Worm (Caenorhabditis elegans) whole organism, late embryonic: ENCODE measurements around the gene fbxa-100.

Experiments
- C38D4.7 ChIP-seq: fragments of 200-800 bp; sonication (Bioruptor generic); optimal IDR thresholded peaks from 2 replicates; lab custom pipeline; 2018; ENCODE audit warnings: mild to moderate bottlenecking, missing genetic modification characterization, moderate library complexity, missing compliant biosample characterization
- K09A11.1 ChIP-seq: sonication (generic microtip); optimal IDR thresholded peaks from 2 replicates; lab custom pipeline; 2017; ENCODE audit warnings: antibody characterized with exemption, mild to moderate bottlenecking, missing genetic modification characterization, missing compliant biosample characterization; ENCODE audit not compliant: insufficient read depth
- ahr-1 ChIP-seq: sonication (generic microtip); optimal IDR thresholded peaks from 2 replicates; lab custom pipeline; 2016; ENCODE audit warnings: missing genetic modification characterization, missing compliant biosample characterization
- ceh-14 ChIP-seq: sonication (generic microtip); optimal IDR thresholded peaks from 2 replicates; lab custom pipeline; 2016; ENCODE audit warnings: missing genotype, missing genetic modification characterization, missing compliant biosample characterization
- ceh-18 ChIP-seq: sonication (generic microtip); optimal IDR thresholded peaks from 2 replicates; lab custom pipeline; 2016; ENCODE audit warnings: missing genetic modification characterization, missing compliant biosample characterization
- ceh-19 ChIP-seq: fragments of 200-800 bp; sonication (Bioruptor generic); optimal IDR thresholded peaks from 2 replicates; lab custom pipeline; 2018; ENCODE audit warnings: mild to moderate bottlenecking, missing genetic modification characterization, missing compliant biosample characterization
- ceh-2 ChIP-seq: sonication (generic microtip); optimal IDR thresholded peaks from 2 replicates; lab custom pipeline; 2016; ENCODE audit warnings: missing genotype, missing genetic modification characterization, missing compliant biosample characterization
- ceh-24 ChIP-seq: sonication (generic microtip); optimal IDR thresholded peaks from 2 replicates; lab custom pipeline; 2016; ENCODE audit warnings: mild to moderate bottlenecking, missing genetic modification characterization, missing compliant biosample characterization
- ceh-34 ChIP-seq: sonication (generic microtip); optimal IDR thresholded peaks from 2 replicates; lab custom pipeline; 2016; ENCODE audit warnings: mild to moderate bottlenecking, missing genetic modification characterization, missing compliant biosample characterization
- ceh-6 ChIP-seq: fragments of 200-800 bp; sonication (Bioruptor generic); optimal IDR thresholded peaks from 2 replicates; lab custom pipeline; 2018; ENCODE audit warnings: mild to moderate bottlenecking, missing genetic modification characterization, missing compliant biosample characterization
- ceh-9 ChIP-seq: sonication (generic microtip); optimal IDR thresholded peaks from 2 replicates; lab custom pipeline; 2016; ENCODE audit warnings: mild to moderate bottlenecking, missing genetic modification characterization, inconsistent platforms, missing compliant biosample characterization
- che-1 ChIP-seq: sonication (generic microtip); optimal IDR thresholded peaks from 2 replicates; lab custom pipeline; 2016; ENCODE audit warnings: mild to moderate bottlenecking, missing genetic modification characterization, missing compliant biosample characterization
- dve-1 ChIP-seq: sonication (generic microtip); optimal IDR thresholded peaks from 2 replicates; lab custom pipeline; 2017; ENCODE audit warnings: antibody characterized with exemption, mild to moderate bottlenecking, missing genetic modification characterization, missing compliant biosample characterization
- elt-2 ChIP-seq: sonication (generic microtip); optimal IDR thresholded peaks from 2 replicates; lab custom pipeline; 2016; ENCODE audit warnings: missing genetic modification reagents, missing genetic modification characterization, missing compliant biosample characterization
- elt-4 ChIP-seq: sonication (generic microtip); optimal IDR thresholded peaks from 2 replicates; lab custom pipeline; 2016; ENCODE audit warnings: missing genetic modification characterization, missing compliant biosample characterization
- fkh-10 ChIP-seq: fragments of 150-350 bp; optimal IDR thresholded peaks from 2 replicates; lab custom pipeline; 2014; ENCODE audit warnings: missing biosample characterization, missing genetic modification reagents, missing genetic modification characterization
- hlh-13 ChIP-seq: fragments of 200-800 bp; sonication (Bioruptor generic); optimal IDR thresholded peaks from 2 replicates; lab custom pipeline; 2018; ENCODE audit warnings: mild to moderate bottlenecking, missing genetic modification characterization, missing compliant biosample characterization
- hlh-6 ChIP-seq: sonication (generic microtip); optimal IDR thresholded peaks from 2 replicates; lab custom pipeline; 2016; ENCODE audit warnings: missing genotype, missing genetic modification characterization, missing compliant biosample characterization
- lim-6 ChIP-seq: sonication (generic microtip); optimal IDR thresholded peaks from 2 replicates; lab custom pipeline; 2016; ENCODE audit warnings: missing genetic modification characterization, missing compliant biosample characterization
- lin-11 ChIP-seq: fragments of 200-800 bp; sonication (Bioruptor generic); optimal IDR thresholded peaks from 2 replicates; lab custom pipeline; 2018; ENCODE audit warnings: mild to moderate bottlenecking, missing genetic modification characterization, missing compliant biosample characterization
- madf-2 ChIP-seq: sonication (generic microtip); optimal IDR thresholded peaks from 2 replicates; lab custom pipeline; 2017; ENCODE audit warnings: missing genetic modification characterization, missing compliant biosample characterization
- mec-3 ChIP-seq: sonication (generic microtip); optimal IDR thresholded peaks from 2 replicates; lab custom pipeline; 2016; ENCODE audit warnings: borderline replicate concordance, missing genetic modification characterization, missing compliant biosample characterization
- nfya-1 ChIP-seq: sonication (generic microtip); optimal IDR thresholded peaks from 2 replicates; lab custom pipeline; 2017; ENCODE audit warnings: missing genetic modification characterization, mild to moderate bottlenecking, missing compliant biosample characterization, antibody characterized with exemption, moderate library complexity
- npax-4 ChIP-seq: sonication (generic microtip); optimal IDR thresholded peaks from 2 replicates; lab custom pipeline; 2016; ENCODE audit warnings: missing genetic modification characterization, missing compliant biosample characterization
- odd-2 ChIP-seq: sonication (generic microtip); optimal IDR thresholded peaks from 2 replicates; lab custom pipeline; 2017; ENCODE audit warnings: antibody characterized with exemption, mild to moderate bottlenecking, missing genetic modification characterization, missing compliant biosample characterization
- pag-3 ChIP-seq: sonication (generic microtip); optimal IDR thresholded peaks from 2 replicates; lab custom pipeline; 2016; ENCODE audit warnings: missing compliant biosample characterization, missing genetic modification characterization, borderline replicate concordance
- pqm-1 ChIP-seq: sonication (generic microtip); optimal IDR thresholded peaks from 2 replicates; lab custom pipeline; 2016; ENCODE audit warnings: missing genetic modification characterization, missing compliant biosample characterization
- ref-2 ChIP-seq: sonication (generic microtip); optimal IDR thresholded peaks from 2 replicates; lab custom pipeline; 2016; ENCODE audit warnings: missing genetic modification characterization, missing compliant biosample characterization
- rnt-1 ChIP-seq: sonication (generic microtip); optimal IDR thresholded peaks from 2 replicates; lab custom pipeline; 2016; ENCODE audit warnings: missing genetic modification characterization, missing compliant biosample characterization
- ttx-3 ChIP-seq: sonication (generic microtip); optimal IDR thresholded peaks from 2 replicates; lab custom pipeline; 2016; ENCODE audit warnings: missing genetic modification reagents, missing genetic modification characterization, missing compliant biosample characterization
- unc-3 ChIP-seq, 2 experiments: fragments of 200-800 bp in 1 of 2; sonication (Bioruptor generic) in 1 of 2; sonication (generic microtip) in 1 of 2; conservative IDR thresholded peaks in 1 of 2; optimal IDR thresholded peaks in 1 of 2; 2 replicates each; pipeline versions ENCODE4 v1.3.6 to Lab custom; 2016 to 2022; ENCODE audit warnings: missing compliant biosample characterization in 2 of 2, missing genetic modification characterization in 2 of 2, missing genetic modification reagents in 1 of 2
- unc-42 ChIP-seq: sonication (generic microtip); optimal IDR thresholded peaks from 2 replicates; lab custom pipeline; 2016; ENCODE audit warnings: missing genotype, missing genetic modification characterization, missing compliant biosample characterization

The fbxa-100 gene

DNA sequence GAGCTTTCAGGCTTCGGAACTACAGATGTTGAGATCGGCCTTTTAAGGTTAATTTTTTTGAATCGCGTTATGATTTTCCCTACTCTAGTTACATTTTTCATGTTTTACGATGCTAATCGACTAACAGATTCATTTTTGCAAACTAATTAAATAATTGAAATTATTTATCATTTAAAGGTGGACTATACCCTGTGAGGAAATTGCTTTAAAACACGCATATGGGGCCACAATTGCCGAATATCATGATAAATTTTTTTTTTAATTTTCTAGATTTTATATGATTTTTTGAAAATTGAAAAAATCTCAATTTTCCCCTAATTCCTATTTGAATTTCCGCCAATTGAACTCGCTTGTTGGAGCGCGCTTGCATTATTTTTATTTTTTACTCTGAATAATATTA, at the start of gene fbxa-100:
Gene fbxa-100, minus strand, starts transcription at position 101 of the 400 bp plus-strand sequence.
- TF ChIP-seq hlh-6 (tag; lab: Kevin White, UChicago): no peak
- no peak for TF ChIP-seq ttx-3 (tag; lab: Kevin White, UChicago)

DNA sequence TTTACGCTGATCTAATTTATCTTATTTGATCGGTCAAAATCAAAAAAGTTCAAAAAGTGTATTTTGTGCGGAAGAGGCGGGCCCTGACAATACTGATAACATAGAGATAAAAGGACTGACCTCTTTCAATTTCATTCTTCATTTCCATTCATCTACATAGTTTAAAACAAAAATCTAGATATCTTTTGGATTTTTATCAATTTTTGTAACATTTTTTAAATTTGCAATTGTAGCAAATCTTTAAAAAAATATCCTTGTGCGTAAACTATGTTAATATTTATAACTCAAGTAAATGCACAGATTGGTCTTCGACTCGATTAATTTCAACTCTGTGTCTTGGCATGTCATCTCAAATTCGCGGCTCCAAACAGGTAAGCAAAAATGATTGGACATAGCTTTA, 41.7 kb upstream of the fbxa-100 start, which contains the start of gene argk-1:
Gene argk-1, plus strand, starts transcription at position 301 of the 400 bp plus-strand sequence.
- no peak for TF ChIP-seq ceh-24 (tag; lab: Kevin White, UChicago)
- TF ChIP-seq pag-3 (tag; lab: Kevin White, UChicago): no peak
- TF ChIP-seq odd-2 (tag; lab: Kevin White, UChicago): no peak
- TF ChIP-seq ceh-19 (GFP tag; lab: Kevin White, UChicago): no peak
- no peak for TF ChIP-seq ceh-18 (tag; lab: Kevin White, UChicago)
- no peak for TF ChIP-seq elt-4
- no peak for TF ChIP-seq ahr-1 (tag; lab: Kevin White, UChicago)
- no peak for TF ChIP-seq pqm-1 (tag; lab: Kevin White, UChicago)
- TF ChIP-seq ceh-6 (GFP tag; lab: Kevin White, UChicago): no peak
- no peak for TF ChIP-seq ceh-14 (tag; lab: Kevin White, UChicago)
- no peak for TF ChIP-seq rnt-1
- no peak for TF ChIP-seq ceh-9 (tag; lab: Kevin White, UChicago)
- no peak for TF ChIP-seq che-1 (tag; lab: Kevin White, UChicago)
- no peak for TF ChIP-seq ref-2 (tag; lab: Kevin White, UChicago)

DNA sequence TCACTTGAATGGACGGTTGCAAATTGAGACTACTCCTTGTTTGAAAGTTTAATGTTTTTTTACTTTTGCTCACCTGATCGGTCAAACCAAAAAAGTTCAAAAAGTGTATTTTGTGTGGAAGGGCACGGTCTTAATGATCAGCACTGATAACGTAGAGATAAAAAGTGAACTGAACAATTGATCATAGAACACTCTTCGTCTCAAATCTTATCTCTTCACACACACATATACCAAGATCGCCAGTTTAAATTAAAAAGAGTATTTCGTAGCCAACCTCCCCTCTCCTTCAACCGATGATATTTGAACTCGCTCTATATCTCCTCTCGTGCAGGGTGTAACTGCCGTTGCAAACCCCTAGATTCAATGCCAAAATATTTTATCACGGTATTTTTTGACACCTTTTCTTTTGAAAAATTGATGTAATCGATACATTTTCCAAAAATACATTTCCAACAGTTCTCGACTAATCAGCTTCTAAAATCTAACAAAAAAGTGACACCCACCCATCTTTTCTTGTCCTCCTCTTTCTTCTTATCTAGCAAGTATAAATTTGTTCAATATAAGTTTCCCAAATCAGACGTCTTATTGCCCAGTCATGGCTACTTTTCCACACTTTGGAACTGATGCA, 38.3 kb upstream of the fbxa-100 start, which contains the start of gene cth-1:
Gene cth-1, plus strand, starts transcription at position 578 of the 628 bp plus-strand sequence.
- no peak for TF ChIP-seq madf-2 (tag; lab: Kevin White, UChicago)
- no peak for TF ChIP-seq ceh-34 (tag; lab: Kevin White, UChicago)
- no peak for TF ChIP-seq npax-4 (tag; lab: Kevin White, UChicago)
- TF ChIP-seq pqm-1 (tag; lab: Kevin White, UChicago): no peak
- no peak for TF ChIP-seq dve-1 (tag; lab: Kevin White, UChicago)
- no peak for TF ChIP-seq unc-3 (GFP tag; conservative IDR thresholded peaks at IDR 0.05; lab: Robert Waterston, UW)
- TF ChIP-seq unc-3 (tag; optimal IDR thresholded peaks at IDR 0.05; lab: Kevin White, UChicago): no peak
- TF ChIP-seq elt-2 (tag; lab: Kevin White, UChicago): peak; percentile 55

DNA sequence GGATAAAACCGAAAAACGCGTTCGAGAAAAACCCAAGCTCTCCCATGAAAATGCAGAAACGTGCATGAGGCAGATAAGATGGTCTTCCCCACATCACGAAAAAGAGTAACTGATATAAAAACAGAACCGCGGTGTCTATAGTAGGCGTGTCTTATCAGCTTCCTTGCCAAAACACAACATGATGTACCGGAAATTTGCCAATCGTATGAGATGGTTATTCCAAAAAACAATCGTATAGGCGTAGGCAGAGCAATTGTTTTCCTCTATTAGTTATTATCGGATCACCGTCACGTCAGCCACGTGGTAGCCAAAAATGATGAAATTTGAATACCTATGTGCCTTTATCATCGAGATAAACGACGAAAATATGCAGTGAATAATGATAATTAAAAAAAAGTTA, 37.5 kb upstream of the fbxa-100 start, which contains the start of gene str-7:
Gene str-7, minus strand, starts transcription at position 101 of the 400 bp plus-strand sequence.
- TF ChIP-seq elt-2 (tag; lab: Kevin White, UChicago) (peak; percentile 50), fkh-10 (GFP tag; lab: Kevin White, UChicago) (no peak)

- TF ChIP-seq ceh-2: no peak
- no peak for TF ChIP-seq rnt-1
- no peak for TF ChIP-seq unc-42
- no peak for TF ChIP-seq C38D4.7 (GFP tag; lab: Kevin White, UChicago)
- no peak for TF ChIP-seq ref-2 (tag; lab: Kevin White, UChicago)
- no peak for TF ChIP-seq fkh-10 (GFP tag; lab: Kevin White, UChicago)
- no peak for TF ChIP-seq K09A11.1 (tag; lab: Kevin White, UChicago)
- TF ChIP-seq hlh-6 (tag; lab: Kevin White, UChicago): no peak
- TF ChIP-seq odd-2 (tag; lab: Kevin White, UChicago): no peak
- TF ChIP-seq ceh-34 (tag; lab: Kevin White, UChicago): no peak
- TF ChIP-seq che-1 (tag; lab: Kevin White, UChicago): no peak
- TF ChIP-seq lim-6 (tag; lab: Kevin White, UChicago): no peak
- no peak for TF ChIP-seq nfya-1 (tag; lab: Kevin White, UChicago)
- no peak for TF ChIP-seq mec-3 (tag; lab: Kevin White, UChicago)
- TF ChIP-seq lin-11: no peak
- no peak for TF ChIP-seq hlh-13 (GFP tag; lab: Kevin White, UChicago)
- no peak for TF ChIP-seq madf-2 (tag; lab: Kevin White, UChicago)
- no peak for TF ChIP-seq pag-3 (tag; lab: Kevin White, UChicago)
- TF ChIP-seq ceh-19 (GFP tag; lab: Kevin White, UChicago): no peak
These were observed 33.0 kb upstream of the fbxa-100 start for ce11 chrV:16094862-16095261.
